Fruit fly (Drosophila melanogaster) whole organism, embryonic: Measurements from ENCODE around the gene CG31141.

Experiments
- BEAF-32 ChIP-seq: fragments of 200-800 bp; sonication (Bioruptor generic); optimal IDR thresholded peaks from 3 replicates; lab custom pipeline; 2017; ENCODE audit warnings: missing biosample characterization, missing genetic modification characterization, mild to moderate bottlenecking, moderate library complexity, missing genetic modification reagents
- CG10147 ChIP-seq: fragments of 200-800 bp; sonication (Bioruptor generic); optimal IDR thresholded peaks from 2 replicates; lab custom pipeline; 2019; ENCODE audit warnings: missing biosample characterization, mild to moderate bottlenecking, missing genetic modification characterization, moderate library complexity
- CG11456 ChIP-seq: fragments of 200-800 bp; sonication (Bioruptor generic); IDR thresholded peaks from 3 replicates; pipeline ENCODE4 v1.3.6; 2022; ENCODE audit warnings: missing biosample characterization, missing genetic modification characterization
- CG12104 ChIP-seq: fragments of 200-800 bp; sonication (Bioruptor generic); optimal IDR thresholded peaks from 3 replicates; lab custom pipeline; 2016; ENCODE audit warnings: missing biosample characterization, missing genetic modification characterization
- CG13296 ChIP-seq: fragments of 200-800 bp; sonication (Bioruptor generic); optimal IDR thresholded peaks from 3 replicates; lab custom pipeline; 2018; ENCODE audit warnings: missing biosample characterization, mild to moderate bottlenecking, missing genetic modification characterization
- CG14014 ChIP-seq: fragments of 200-800 bp; sonication (Bioruptor generic); IDR thresholded peaks from 2 replicates; pipeline ENCODE4 v1.3.6; 2022; ENCODE audit warnings: missing biosample characterization, missing genetic modification characterization
- CG15073 ChIP-seq: fragments of 200-800 bp; sonication (Bioruptor generic); optimal IDR thresholded peaks from 2 replicates; lab custom pipeline; 2016; ENCODE audit warnings: missing biosample characterization, missing genetic modification characterization
- CG15514 ChIP-seq: fragments of 200-800 bp; sonication (Bioruptor generic); optimal IDR thresholded peaks from 3 replicates; lab custom pipeline; 2017; ENCODE audit warnings: missing biosample characterization, missing genetic modification characterization, mild to moderate bottlenecking, moderate library complexity, missing genetic modification reagents
- CG15696 ChIP-seq: fragments of 200-800 bp; sonication (Bioruptor generic); optimal IDR thresholded peaks from 2 replicates; lab custom pipeline; 2019; ENCODE audit warnings: missing biosample characterization, mild to moderate bottlenecking, missing genetic modification characterization, moderate library complexity
- CG1647 ChIP-seq: fragments of 200-800 bp; sonication (Bioruptor generic); optimal IDR thresholded peaks from 3 replicates; lab custom pipeline; 2016; ENCODE audit warnings: missing biosample characterization, missing genetic modification characterization
- CG16813 ChIP-seq: fragments of 200-800 bp; sonication (Bioruptor generic); IDR thresholded peaks from 3 replicates; pipeline ENCODE4 v1.3.6; 2022; ENCODE audit warnings: missing biosample characterization, missing genetic modification characterization; ENCODE audit not compliant: partially characterized antibody
- CG17328 ChIP-seq: fragments of 200-800 bp; sonication (Bioruptor generic); IDR thresholded peaks from 2 replicates; pipeline ENCODE4 v1.3.6; 2022; ENCODE audit warnings: missing biosample characterization, missing genetic modification characterization
- CG17359 ChIP-seq: fragments of 200-800 bp; sonication (Bioruptor generic); optimal IDR thresholded peaks from 3 replicates; lab custom pipeline; 2018; ENCODE audit warnings: missing biosample characterization, mild to moderate bottlenecking, missing genetic modification characterization, moderate library complexity
- CG17612 ChIP-seq: fragments of 200-800 bp; sonication (Bioruptor generic); IDR thresholded peaks from 2 replicates; pipeline ENCODE4 v1.3.6; 2022; ENCODE audit warnings: missing biosample characterization, missing genetic modification characterization
- CG3281 ChIP-seq: fragments of 200-800 bp; sonication (Bioruptor generic); optimal IDR thresholded peaks from 3 replicates; lab custom pipeline; 2017; ENCODE audit warnings: missing biosample characterization, mild to moderate bottlenecking, missing genetic modification characterization
- CG43689 ChIP-seq: fragments of 200-800 bp; sonication (Bioruptor generic); IDR thresholded peaks from 2 replicates; pipeline ENCODE4 v1.3.6; 2022; ENCODE audit warnings: missing biosample characterization, missing genetic modification characterization
- CG6813 ChIP-seq: fragments of 200-800 bp; sonication (Bioruptor generic); optimal IDR thresholded peaks from 2 replicates; lab custom pipeline; 2017; ENCODE audit warnings: missing biosample characterization, missing genetic modification characterization, mild to moderate bottlenecking, moderate library complexity, missing genetic modification reagents
- CG9727 ChIP-seq: fragments of 200-800 bp; sonication (Bioruptor generic); optimal IDR thresholded peaks from 3 replicates; lab custom pipeline; 2017; ENCODE audit warnings: missing biosample characterization, mild to moderate bottlenecking, missing genetic modification characterization
- CHES-1-like ChIP-seq: fragments of 200-800 bp; sonication (Bioruptor generic); optimal IDR thresholded peaks from 2 replicates; lab custom pipeline; 2016; ENCODE audit warnings: missing biosample characterization, missing genetic modification characterization
- Camta ChIP-seq: fragments of 200-800 bp; sonication (Bioruptor generic); optimal IDR thresholded peaks from 2 replicates; lab custom pipeline; 2016; ENCODE audit warnings: missing biosample characterization, missing genetic modification characterization
- D ChIP-seq, 2 experiments: fragments of 200-800 bp in 1 of 2; fragments of >200 bp in 1 of 2; sonication (Bioruptor generic) in 1 of 2; optimal IDR thresholded peaks; 2 replicates in 1 of 2; 3 replicates in 1 of 2; lab custom pipeline; 2017; ENCODE audit warnings: mild to moderate bottlenecking in 1 of 2, missing biosample characterization in 1 of 2, missing genetic modification characterization in 1 of 2, missing genetic modification reagents in 1 of 2
- Dek ChIP-seq: fragments of 200-800 bp; sonication (Bioruptor generic); optimal IDR thresholded peaks from 3 replicates; lab custom pipeline; 2019; ENCODE audit warnings: missing biosample characterization, mild to moderate bottlenecking, missing genetic modification characterization, moderate library complexity
- Fer2 ChIP-seq: fragments of 200-800 bp; sonication (Bioruptor generic); optimal IDR thresholded peaks from 2 replicates; lab custom pipeline; 2018; ENCODE audit warnings: missing biosample characterization, mild to moderate bottlenecking, missing genetic modification characterization, moderate library complexity
- Max ChIP-seq: fragments of 200-800 bp; sonication (Bioruptor generic); optimal IDR thresholded peaks from 2 replicates; lab custom pipeline; 2016; ENCODE audit warnings: missing biosample characterization, mild to moderate bottlenecking, missing genetic modification characterization
- Myb ChIP-seq: fragments of 200-800 bp; sonication (Bioruptor generic); optimal IDR thresholded peaks from 2 replicates; lab custom pipeline; 2016; ENCODE audit warnings: missing biosample characterization, missing genetic modification characterization
- Sry-δ ChIP-seq: fragments of 200-800 bp; sonication (Bioruptor generic); optimal IDR thresholded peaks from 2 replicates; lab custom pipeline; 2016; ENCODE audit warnings: missing biosample characterization, missing genetic modification characterization
- Usf ChIP-seq: fragments of 200-800 bp; sonication (Bioruptor generic); optimal IDR thresholded peaks from 2 replicates; lab custom pipeline; 2017; ENCODE audit warnings: missing genotype, missing biosample characterization, missing genetic modification characterization
- amos ChIP-seq: fragments of 200-800 bp; sonication (Bioruptor generic); IDR thresholded peaks from 2 replicates; pipeline ENCODE4 v1.3.6; 2022; ENCODE audit warnings: missing biosample characterization, missing genetic modification characterization; ENCODE audit not compliant: partially characterized antibody
- aop ChIP-seq: fragments of 200-800 bp; sonication (Bioruptor generic); IDR thresholded peaks from 2 replicates; pipeline ENCODE4 v1.3.6; 2022; ENCODE audit warnings: missing biosample characterization, missing genetic modification characterization
- ase ChIP-seq: fragments of 200-800 bp; sonication (Bioruptor generic); IDR thresholded peaks from 3 replicates; pipeline ENCODE4 v1.3.6; 2022; ENCODE audit warnings: missing biosample characterization, missing genetic modification characterization
- chinmo ChIP-seq: fragments of 200-800 bp; sonication (Bioruptor generic); IDR thresholded peaks from 4 replicates; pipeline ENCODE4 v1.3.6; 2022; ENCODE audit warnings: missing biosample characterization, missing genetic modification characterization; ENCODE audit not compliant: partially characterized antibody
- croc ChIP-seq: fragments of 200-800 bp; sonication (Bioruptor generic); conservative IDR thresholded peaks from 3 replicates; pipeline ENCODE4 v1.3.6; 2022; ENCODE audit warnings: missing biosample characterization, missing genetic modification characterization
- disco-r ChIP-seq: fragments of 200-800 bp; sonication (Bioruptor generic); optimal IDR thresholded peaks from 2 replicates; lab custom pipeline; 2016; ENCODE audit warnings: missing biosample characterization, missing genetic modification characterization
- ftz-f1 ChIP-seq: fragments of 200-800 bp; sonication (Bioruptor generic); optimal IDR thresholded peaks from 2 replicates; lab custom pipeline; 2016; ENCODE audit warnings: missing biosample characterization, missing genetic modification characterization
- jing ChIP-seq: fragments of 200-800 bp; sonication (Bioruptor generic); optimal IDR thresholded peaks from 2 replicates; lab custom pipeline; 2018; ENCODE audit warnings: missing biosample characterization, mild to moderate bottlenecking, missing genetic modification characterization
- jumu ChIP-seq: fragments of 200-800 bp; sonication (Bioruptor generic); optimal IDR thresholded peaks from 3 replicates; lab custom pipeline; 2016; ENCODE audit warnings: missing biosample characterization, missing genetic modification characterization
- kah ChIP-seq: fragments of 200-800 bp; sonication (Bioruptor generic); optimal IDR thresholded peaks from 2 replicates; lab custom pipeline; 2018; ENCODE audit warnings: missing biosample characterization, mild to moderate bottlenecking, missing genetic modification characterization
- klu ChIP-seq: fragments of 200-800 bp; sonication (Bioruptor generic); IDR thresholded peaks from 2 replicates; pipeline ENCODE4 v1.3.6; 2022; ENCODE audit warnings: missing biosample characterization, missing genetic modification characterization
- maf-S ChIP-seq: fragments of 200-800 bp; sonication (Bioruptor generic); optimal IDR thresholded peaks from 2 replicates; lab custom pipeline; 2016; ENCODE audit warnings: missing biosample characterization, missing genetic modification characterization
- nau ChIP-seq: fragments of 200-800 bp; sonication (Bioruptor generic); optimal IDR thresholded peaks from 3 replicates; lab custom pipeline; 2017; ENCODE audit warnings: missing biosample characterization, mild to moderate bottlenecking, missing genetic modification characterization, missing genetic modification reagents
- nerfin-1 ChIP-seq: fragments of 200-800 bp; sonication (Bioruptor generic); optimal IDR thresholded peaks from 3 replicates; lab custom pipeline; 2019; ENCODE audit warnings: missing biosample characterization, mild to moderate bottlenecking, missing genetic modification characterization, moderate library complexity
- pzg ChIP-seq: fragments of 200-800 bp; sonication (Bioruptor generic); optimal IDR thresholded peaks from 3 replicates; lab custom pipeline; 2018; ENCODE audit warnings: missing biosample characterization, mild to moderate bottlenecking, missing genetic modification characterization, moderate library complexity
- stc ChIP-seq: fragments of 200-800 bp; sonication (Bioruptor generic); IDR thresholded peaks from 2 replicates; pipeline ENCODE4 v1.3.6; 2022; ENCODE audit warnings: missing biosample characterization, missing genetic modification characterization
- stwl ChIP-seq: fragments of 200-800 bp; sonication (Bioruptor generic); optimal IDR thresholded peaks from 3 replicates; lab custom pipeline; 2018; ENCODE audit warnings: missing biosample characterization, mild to moderate bottlenecking, missing genetic modification characterization, moderate library complexity
- tin ChIP-seq: fragments of 200-800 bp; sonication (Bioruptor generic); optimal IDR thresholded peaks from 3 replicates; lab custom pipeline; 2016; ENCODE audit warnings: missing biosample characterization, missing genetic modification characterization
- tna ChIP-seq: fragments of 200-800 bp; sonication (Bioruptor generic); IDR thresholded peaks from 2 replicates; pipeline ENCODE4 v1.3.6; 2022; ENCODE audit warnings: missing biosample characterization, missing genetic modification characterization; ENCODE audit not compliant: partially characterized antibody
- vnd ChIP-seq: fragments of 200-800 bp; sonication (Bioruptor generic); IDR thresholded peaks from 3 replicates; pipeline ENCODE4 v1.3.6; 2022; ENCODE audit warnings: missing biosample characterization, missing genetic modification characterization; ENCODE audit not compliant: partially characterized antibody

Gene CG31141

dm6 chr3R:23886270-23887095 is 36.6 kb upstream of the CG31141 start (continued):
- TF ChIP-seq tna (GFP tag; lab: Robert Waterston, UW): no peak
- TF ChIP-seq CHES-1-like (GFP tag; lab: Kevin White, UChicago): no peak
- peak; percentile 65 for TF ChIP-seq Camta (GFP tag; lab: Kevin White, UChicago)
- TF ChIP-seq nerfin-1 (tag; lab: Kevin White, UChicago): peak; percentile 91
- peak; percentile 45; the same call in 1 of the 2 replicates for TF ChIP-seq CG43689
- TF ChIP-seq ftz-f1 (GFP tag; lab: Kevin White, UChicago): peak; percentile 2
- TF ChIP-seq Myb (GFP tag; lab: Kevin White, UChicago): peak; percentile 3
- peak; percentile 62 for TF ChIP-seq CG3281
- TF ChIP-seq amos (GFP tag; lab: Robert Waterston, UW): no peak
- peak; percentile 71 for TF ChIP-seq stwl (tag; lab: Kevin White, UChicago)
- TF ChIP-seq CG15073 (GFP tag; lab: Kevin White, UChicago): peak; percentile 88
- TF ChIP-seq Sry-δ: peak; percentile 1
- TF ChIP-seq klu (GFP tag; lab: Robert Waterston, UW): peak; percentile 9; the same call in 1 of the 2 replicates
- peak; percentile 95 for TF ChIP-seq CG15696
- TF ChIP-seq Max (GFP tag; lab: Kevin White, UChicago): peak; percentile 81
- peak; percentile 70 for TF ChIP-seq stc (GFP tag; lab: Robert Waterston, UW)
- TF ChIP-seq ase (GFP tag; lab: Robert Waterston, UW): peak; percentile 78; the same call in 2 of the 3 replicates
- no peak for TF ChIP-seq BEAF-32 (GFP tag; lab: Kevin White, UChicago)
- peak; percentile 56; the same call in 1 of the 3 replicates for TF ChIP-seq CG11456 (GFP tag; lab: Robert Waterston, UW)
- TF ChIP-seq CG15514 (GFP tag; lab: Kevin White, UChicago): peak; percentile 29
- TF ChIP-seq jing (GFP tag; lab: Kevin White, UChicago): peak; percentile 70
- TF ChIP-seq Usf (GFP tag; lab: Kevin White, UChicago): peak; percentile 76
- 0 out of 2 replicates have a peak, but pooled peaks have one; percentile 2 for TF ChIP-seq aop
- no peak for TF ChIP-seq CG17612
- TF ChIP-seq CG9727 (GFP tag; lab: Kevin White, UChicago): peak; percentile 92
- no peak for TF ChIP-seq pzg (GFP tag; lab: Kevin White, UChicago)
- TF ChIP-seq CG10147: peak; percentile 62
- TF ChIP-seq CG6813: peak; percentile 90
- peak; percentile 77 for TF ChIP-seq CG14014
- TF ChIP-seq CG16813 (GFP tag; lab: Robert Waterston, UW): no peak
- peak; percentile 34 for TF ChIP-seq disco-r (GFP tag; lab: Kevin White, UChicago)
- TF ChIP-seq croc (GFP tag; lab: Robert Waterston, UW): peak; percentile 89
- peak; percentile 90 for TF ChIP-seq CG17328 (GFP tag; lab: Robert Waterston, UW)
- no peak for TF ChIP-seq chinmo (GFP tag; lab: Robert Waterston, UW)
- TF ChIP-seq CG12104 (GFP tag; lab: Kevin White, UChicago): peak; percentile 74
- peak; percentile 43 for TF ChIP-seq Dek (tag; lab: Kevin White, UChicago)
- peak; percentile 62 for TF ChIP-seq CG1647 (GFP tag; lab: Kevin White, UChicago)
- no peak for TF ChIP-seq D (optimal IDR thresholded peaks at IDR 0.05; lab: Kevin White, UChicago)
- TF ChIP-seq D (GFP tag; optimal IDR thresholded peaks at IDR 0.05; lab: Kevin White, UChicago): peak; percentile 93
- TF ChIP-seq jumu (GFP tag; lab: Kevin White, UChicago): peak; percentile 56
- TF ChIP-seq nau (GFP tag; lab: Kevin White, UChicago): peak; percentile 62
- peak; percentile 82 for TF ChIP-seq tin (GFP tag; lab: Kevin White, UChicago)
- no peak for TF ChIP-seq vnd (GFP tag; lab: Robert Waterston, UW)
- peak; percentile 61 for TF ChIP-seq maf-S (GFP tag; lab: Kevin White, UChicago)
- TF ChIP-seq CG17359 (tag; lab: Kevin White, UChicago): peak; percentile 86
- TF ChIP-seq CG13296 (GFP tag; lab: Kevin White, UChicago): peak; percentile 52
- TF ChIP-seq kah: peak; percentile 60
- TF ChIP-seq Fer2: peak; percentile 42
